Worm (Caenorhabditis elegans) whole organism, L3 larva: ENCODE results near the gene spig-7.

Experiments used
- R02D3.7 ChIP-seq: fragments of 150-350 bp; optimal IDR thresholded peaks from 2 replicates; lab custom pipeline; 2014; ENCODE audit warnings: missing biosample characterization, missing genetic modification characterization
- aly-2 ChIP-seq: fragments of 150-350 bp; optimal IDR thresholded peaks from 2 replicates; lab custom pipeline; 2014; ENCODE audit warnings: missing biosample characterization, missing genetic modification characterization
- ama-1 ChIP-seq: fragments of 150-350 bp; optimal IDR thresholded peaks from 2 replicates; lab custom pipeline; 2018
- ceh-16 ChIP-seq: sonication (generic microtip); optimal IDR thresholded peaks from 2 replicates; lab custom pipeline; 2017; ENCODE audit warnings: missing biosample characterization, missing genetic modification characterization
- ceh-28 ChIP-seq: fragments of 150-350 bp; optimal IDR thresholded peaks from 2 replicates; lab custom pipeline; 2014; ENCODE audit warnings: missing biosample characterization, missing genetic modification reagents, missing genetic modification characterization
- ceh-82 ChIP-seq: fragments of 150-350 bp; optimal IDR thresholded peaks from 2 replicates; lab custom pipeline; 2014; ENCODE audit warnings: missing biosample characterization, missing genetic modification characterization
- ceh-9 ChIP-seq: sonication (generic microtip); optimal IDR thresholded peaks from 2 replicates; lab custom pipeline; 2018; ENCODE audit warnings: missing biosample characterization, missing genetic modification characterization
- daf-12 ChIP-seq: fragments of 150-350 bp; optimal IDR thresholded peaks from 2 replicates; lab custom pipeline; 2014; ENCODE audit warnings: missing biosample characterization, missing genetic modification reagents, missing genetic modification characterization
- egl-5 ChIP-seq: fragments of 150-350 bp; optimal IDR thresholded peaks from 2 replicates; lab custom pipeline; 2017; ENCODE audit warnings: missing biosample characterization, missing genetic modification reagents, missing genetic modification characterization, inconsistent platforms
- elt-2 ChIP-seq: sonication (generic microtip); optimal IDR thresholded peaks from 2 replicates; lab custom pipeline; 2016; ENCODE audit warnings: missing genetic modification reagents, mild to moderate bottlenecking, missing genetic modification characterization, missing compliant biosample characterization
- elt-3 ChIP-seq, 3 experiments: fragments of 150-350 bp in 1 of 3; sonication (generic microtip) in 2 of 3; optimal IDR thresholded peaks; 2 replicates in 2 of 3; 4 replicates in 1 of 3; lab custom pipeline; 2014 to 2017; ENCODE audit warnings: missing biosample characterization in 3 of 3, missing genetic modification characterization in 3 of 3
- eor-1 ChIP-seq, 2 experiments: fragments of 150-350 bp; optimal IDR thresholded peaks; 2 replicates each; lab custom pipeline; 2014 to 2018; ENCODE audit warnings: missing biosample characterization in 2 of 2, missing genetic modification characterization in 2 of 2
- fos-1 ChIP-seq: fragments of 150-350 bp; optimal IDR thresholded peaks from 2 replicates; lab custom pipeline; 2014; ENCODE audit warnings: missing biosample characterization, missing genetic modification characterization
- jun-1 ChIP-seq: fragments of 150-350 bp; optimal IDR thresholded peaks from 2 replicates; lab custom pipeline; 2014; ENCODE audit warnings: missing biosample characterization, missing genetic modification reagents, missing genetic modification characterization
- lin-15B ChIP-seq: fragments of 150-350 bp; optimal IDR thresholded peaks from 2 replicates; lab custom pipeline; 2014; ENCODE audit warnings: missing biosample characterization, missing genetic modification characterization
- lsy-12 ChIP-seq: sonication (generic microtip); optimal IDR thresholded peaks from 2 replicates; lab custom pipeline; 2016; ENCODE audit warnings: mild to moderate bottlenecking, missing genetic modification characterization, missing compliant biosample characterization
- nfya-1 ChIP-seq: sonication (generic microtip); optimal IDR thresholded peaks from 2 replicates; lab custom pipeline; 2017; ENCODE audit warnings: missing genetic modification characterization, mild to moderate bottlenecking, missing compliant biosample characterization, antibody characterized with exemption, moderate library complexity; ENCODE audit not compliant: insufficient read depth
- nhr-12 ChIP-seq: fragments of 150-350 bp; optimal IDR thresholded peaks from 2 replicates; lab custom pipeline; 2014; ENCODE audit warnings: missing biosample characterization, missing genetic modification characterization
- nhr-237 ChIP-seq: fragments of 150-350 bp; optimal IDR thresholded peaks from 2 replicates; lab custom pipeline; 2014; ENCODE audit warnings: missing biosample characterization, missing genetic modification characterization
- nhr-25 ChIP-seq: sonication (generic microtip); optimal IDR thresholded peaks from 2 replicates; lab custom pipeline; 2017; ENCODE audit warnings: missing biosample characterization, missing genetic modification characterization
- nhr-28 ChIP-seq: fragments of 150-350 bp; optimal IDR thresholded peaks from 2 replicates; lab custom pipeline; 2014; ENCODE audit warnings: missing biosample characterization, missing genetic modification characterization
- nhr-67 ChIP-seq: fragments of 150-350 bp; optimal IDR thresholded peaks from 2 replicates; lab custom pipeline; 2014; ENCODE audit warnings: missing biosample characterization, missing genetic modification characterization
- nhr-76 ChIP-seq: fragments of 150-350 bp; sonication (generic microtip); optimal IDR thresholded peaks from 5 replicates; lab custom pipeline; 2014; ENCODE audit warnings: missing biosample characterization, missing genetic modification characterization
- pha-4 ChIP-seq: fragments of 150-350 bp; optimal IDR thresholded peaks from 2 replicates; lab custom pipeline; 2014; ENCODE audit warnings: missing biosample characterization, missing genetic modification reagents, missing genetic modification characterization
- pqm-1 ChIP-seq: fragments of 150-350 bp; optimal IDR thresholded peaks from 2 replicates; lab custom pipeline; 2017; ENCODE audit warnings: missing biosample characterization, missing genetic modification characterization, inconsistent platforms
- sea-2 ChIP-seq: fragments of 150-350 bp; sonication (generic microtip); optimal IDR thresholded peaks from 4 replicates; lab custom pipeline; 2014; ENCODE audit warnings: missing biosample characterization, missing genetic modification reagents, missing genetic modification characterization
- skn-1 ChIP-seq: fragments of 150-350 bp; optimal IDR thresholded peaks from 2 replicates; lab custom pipeline; 2014; ENCODE audit warnings: missing biosample characterization, missing genetic modification characterization
- snpc-4 ChIP-seq: fragments of 150-350 bp; optimal IDR thresholded peaks from 2 replicates; lab custom pipeline; 2014; ENCODE audit warnings: missing biosample characterization, missing genetic modification characterization
- tbx-2 ChIP-seq: sonication (generic microtip); optimal IDR thresholded peaks from 2 replicates; lab custom pipeline; 2016; ENCODE audit warnings: mild to moderate bottlenecking, missing genetic modification characterization, missing compliant biosample characterization
- unc-39 ChIP-seq: sonication (generic microtip); optimal IDR thresholded peaks from 4 replicates; lab custom pipeline; 2017; ENCODE audit warnings: missing biosample characterization, missing genetic modification characterization
- zag-1 ChIP-seq: fragments of 150-350 bp; optimal IDR thresholded peaks from 2 replicates; lab custom pipeline; 2014; ENCODE audit warnings: missing biosample characterization, missing genetic modification characterization
- ztf-11 ChIP-seq: fragments of 150-350 bp; optimal IDR thresholded peaks from 2 replicates; lab custom pipeline; 2014; ENCODE audit warnings: missing biosample characterization, missing genetic modification characterization

spig-7 gene

DNA sequence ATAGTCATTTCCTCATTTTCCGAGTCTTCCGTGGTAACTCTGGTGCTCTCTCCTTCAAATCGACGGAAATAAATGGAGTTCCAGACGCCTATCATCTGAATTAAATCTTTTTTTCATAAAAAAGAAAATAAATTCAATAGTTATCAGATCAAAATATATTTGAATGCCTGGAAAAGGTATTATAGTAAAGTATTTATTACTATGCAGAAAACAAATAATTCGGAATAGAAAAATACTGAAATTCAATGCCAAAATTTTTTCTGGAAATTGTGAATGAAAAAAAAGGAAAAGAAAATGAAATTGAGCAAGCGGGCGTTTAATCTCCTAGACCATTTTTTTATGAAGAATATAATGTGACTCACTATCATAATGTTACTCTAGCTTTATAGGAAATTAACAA lies 3.1 kb upstream of the spig-7 start, which contains the start of gene C38C3.6:
C38C3.6 (minus strand) TSS at position 101 of the 400 bp plus-strand sequence.
- TF ChIP-seq zag-1 (tag; lab: Kevin White, UChicago) (no peak), R02D3.7 (tag; lab: Kevin White, UChicago) (no peak), ceh-82 (tag; lab: Kevin White, UChicago) (no peak), jun-1 (no peak), unc-39 (no peak), snpc-4 (no peak), nhr-67 (no peak), ceh-9 (tag; lab: Kevin White, UChicago) (no peak), daf-12 (tag; lab: Kevin White, UChicago) (no peak), nfya-1 (tag; lab: Kevin White, UChicago) (no peak), elt-3 (tag; optimal IDR thresholded peaks at IDR 0.05; lab: Kevin White, UChicago) (no peak), sea-2 (no peak), nhr-25 (no peak), nhr-28 (tag; lab: Kevin White, UChicago) (no peak), egl-5 (tag; lab: Kevin White, UChicago) (no peak), fos-1 (tag; lab: Kevin White, UChicago) (no peak), aly-2 (tag; lab: Kevin White, UChicago) (no peak), ceh-16 (tag; lab: Kevin White, UChicago) (no peak), lsy-12 (no peak)

DNA sequence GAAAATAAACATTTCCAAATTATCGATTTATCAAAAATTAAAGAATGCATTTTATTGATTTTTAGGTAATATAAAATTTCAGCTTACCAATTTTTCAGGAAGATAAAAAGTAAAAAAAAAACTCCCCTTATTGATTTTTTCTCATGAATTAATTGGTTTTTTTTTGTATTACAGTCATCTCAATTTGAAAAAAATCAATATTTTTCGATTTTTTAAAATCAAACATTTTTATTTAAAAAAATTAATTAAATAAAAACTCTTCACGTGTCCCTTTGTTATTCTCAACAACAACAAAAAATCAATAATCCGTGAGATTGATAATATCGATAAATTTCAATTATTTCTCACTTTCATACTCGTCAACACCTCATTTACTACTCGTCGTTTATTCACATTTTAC lies 765 bp downstream of the spig-7 start, which contains the start of gene C38C3.3:
C38C3.3 (plus strand) TSS at position 301 of the 400 bp plus-strand sequence.
- no peak for TF ChIP-seq nhr-76 (tag; lab: Kevin White, UChicago)
- no peak for TF ChIP-seq pqm-1 (tag; lab: Kevin White, UChicago)
- TF ChIP-seq ceh-28: peak; percentile 15
- TF ChIP-seq, all 47 proteins: peak for 1

DNA sequence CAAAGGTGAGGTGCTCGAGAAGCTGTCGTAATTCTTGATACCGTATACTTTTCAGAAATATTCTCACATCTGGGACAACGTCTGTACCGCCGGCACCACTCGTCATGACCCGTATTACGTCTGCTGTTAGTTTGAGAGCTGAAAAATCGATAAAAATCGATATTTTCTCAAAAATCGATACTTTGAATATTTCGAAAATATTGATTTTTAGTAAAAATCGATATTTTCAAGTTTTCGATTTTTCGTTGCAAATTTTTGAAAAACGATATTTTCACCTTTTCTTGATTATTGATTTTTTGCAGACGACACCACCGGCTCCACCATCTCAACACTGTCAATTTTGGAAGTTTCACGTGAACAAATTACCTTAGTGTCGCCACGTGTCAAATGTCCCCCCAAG lies 1.2 kb downstream of the spig-7 start:
- TF ChIP-seq ceh-28: peak; percentile 89
- TF ChIP-seq lin-15B (tag; lab: Kevin White, UChicago): no peak
- TF ChIP-seq eor-1 (tag; optimal IDR thresholded peaks at IDR 0.05; lab: Kevin White, UChicago): no peak
- no peak for TF ChIP-seq ama-1 (lab: Kevin White, UChicago)
- no peak for TF ChIP-seq ztf-11 (tag; lab: Kevin White, UChicago)
- TF ChIP-seq nfya-1 (tag; lab: Kevin White, UChicago): no peak

ce11 chrV:1499140-1499539 lies 4.6 kb downstream of the spig-7 start, which contains the start of gene sru-27:
Gene sru-27 (plus strand): TSS chrV:1499440.
- no peak for TF ChIP-seq skn-1 (tag; lab: Kevin White, UChicago)
- TF ChIP-seq pha-4: no peak
- TF ChIP-seq, all 47 proteins: peak for 0

DNA sequence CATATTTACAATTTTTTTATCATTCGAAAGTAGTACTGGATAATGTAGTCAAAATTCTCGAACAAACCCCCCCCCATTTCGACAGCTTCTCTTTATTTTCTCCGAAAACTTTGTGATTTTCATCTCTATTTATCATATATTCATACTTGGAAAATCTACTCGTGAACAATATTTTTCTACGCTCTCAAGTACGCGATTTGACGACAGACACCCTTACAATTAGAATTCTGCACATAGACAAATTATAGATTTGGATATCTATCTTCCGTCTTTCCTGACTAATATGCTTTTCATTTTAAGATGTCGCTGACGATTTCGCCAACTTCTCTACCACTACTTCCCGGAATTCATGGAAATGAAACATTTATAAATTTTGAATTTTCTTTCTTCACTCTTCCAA lies 11.4 kb downstream of the spig-7 start, which contains the start of gene sru-28:
sru-28 (plus strand) TSS at position 301 of the 400 bp plus-strand sequence.
- no peak for TF ChIP-seq ama-1 (lab: Kevin White, UChicago)
- no peak for TF ChIP-seq tbx-2 (tag; lab: Kevin White, UChicago)
- no peak for TF ChIP-seq elt-2 (tag; lab: Kevin White, UChicago)

DNA sequence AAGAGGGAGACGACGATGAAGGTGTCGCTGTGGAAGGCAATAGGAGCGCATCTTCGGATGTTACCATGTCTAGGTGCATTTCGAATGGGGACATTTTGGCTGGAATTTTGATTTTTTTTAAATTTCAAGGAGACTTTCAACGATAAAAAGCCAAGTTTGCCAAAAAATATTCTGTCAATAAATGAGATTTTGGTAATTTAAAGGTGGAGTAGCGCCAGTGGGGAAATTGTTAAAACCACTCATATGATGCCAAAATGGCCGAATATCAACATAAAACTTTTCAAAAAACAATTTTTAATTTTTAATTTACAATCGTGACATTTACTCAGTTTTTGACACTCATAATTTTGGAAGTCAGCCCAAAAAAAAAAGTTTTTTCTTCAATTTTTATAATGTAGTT lies 17.0 kb downstream of the spig-7 start, which contains the start of gene nhr-260:
nhr-260 (minus strand) TSS at position 101 of the 400 bp plus-strand sequence.
- TF ChIP-seq zag-1 (tag; lab: Kevin White, UChicago) (no peak), nfya-1 (tag; lab: Kevin White, UChicago) (no peak), nhr-12 (tag; lab: Kevin White, UChicago) (no peak), nhr-237 (tag; lab: Kevin White, UChicago) (no peak), lin-15B (tag; lab: Kevin White, UChicago) (no peak), eor-1 (tag; optimal IDR thresholded peaks at IDR 0.05; lab: Kevin White, UChicago) (no peak)
